Fruit fly (Drosophila melanogaster) whole organism, embryonic: Measurements from ENCODE around the gene jim.

ENCODE experiments used
- Aef1 ChIP-seq: fragments of 200-800 bp; sonication (Bioruptor generic); IDR thresholded peaks from 3 replicates; pipeline ENCODE4 v1.3.6; 2022; ENCODE audit warnings: missing biosample characterization, missing genetic modification characterization
- Antp ChIP-seq: fragments of 200-800 bp; sonication (Bioruptor generic); optimal IDR thresholded peaks from 3 replicates; lab custom pipeline; 2016; ENCODE audit warnings: missing biosample characterization, missing genetic modification characterization
- Asciz ChIP-seq: fragments of 200-800 bp; sonication (Bioruptor generic); optimal IDR thresholded peaks from 2 replicates; lab custom pipeline; 2017; ENCODE audit warnings: missing biosample characterization, mild to moderate bottlenecking, missing genetic modification characterization, missing genetic modification reagents
- CG10543 ChIP-seq: fragments of 200-800 bp; sonication (Bioruptor generic); optimal IDR thresholded peaks from 3 replicates; lab custom pipeline; 2017; ENCODE audit warnings: missing biosample characterization, mild to moderate bottlenecking, missing genetic modification characterization, moderate library complexity
- CG11398 ChIP-seq: fragments of 200-800 bp; sonication (Bioruptor generic); optimal IDR thresholded peaks from 2 replicates; lab custom pipeline; 2016; ENCODE audit warnings: missing biosample characterization, missing genetic modification characterization
- CG11696 ChIP-seq: fragments of 200-800 bp; sonication (Bioruptor generic); IDR thresholded peaks from 2 replicates; pipeline ENCODE4 v1.3.6; 2022; ENCODE audit warnings: missing biosample characterization, missing genetic modification characterization
- CG11723 ChIP-seq: fragments of 200-800 bp; sonication (Bioruptor generic); optimal IDR thresholded peaks from 2 replicates; lab custom pipeline; 2017; ENCODE audit warnings: missing biosample characterization, mild to moderate bottlenecking, missing genetic modification characterization
- CG12155 ChIP-seq: fragments of 200-800 bp; sonication (Bioruptor generic); optimal IDR thresholded peaks from 3 replicates; lab custom pipeline; 2016; ENCODE audit warnings: missing biosample characterization, missing genetic modification characterization
- CG13287 ChIP-seq: fragments of 200-800 bp; sonication (Bioruptor generic); IDR thresholded peaks from 2 replicates; pipeline ENCODE4 v1.3.6; 2022; ENCODE audit warnings: missing biosample characterization, missing genetic modification characterization; ENCODE audit not compliant: partially characterized antibody
- CG13894 ChIP-seq: fragments of 200-800 bp; sonication (Bioruptor generic); optimal IDR thresholded peaks from 3 replicates; lab custom pipeline; 2018; ENCODE audit warnings: missing biosample characterization, mild to moderate bottlenecking, missing genetic modification characterization, moderate library complexity
- CG14860 ChIP-seq: fragments of 200-800 bp; sonication (Bioruptor generic); IDR thresholded peaks from 3 replicates; pipeline ENCODE4 v1.3.6; 2022; ENCODE audit warnings: missing biosample characterization, missing genetic modification characterization; ENCODE audit not compliant: partially characterized antibody
- CG15601 ChIP-seq: fragments of 200-800 bp; sonication (Bioruptor generic); optimal IDR thresholded peaks from 3 replicates; lab custom pipeline; 2019; ENCODE audit warnings: missing biosample characterization, mild to moderate bottlenecking, missing genetic modification characterization, moderate library complexity
- CG1602 ChIP-seq: fragments of 200-800 bp; sonication (Bioruptor generic); optimal IDR thresholded peaks from 3 replicates; lab custom pipeline; 2016; ENCODE audit warnings: missing biosample characterization, missing genetic modification characterization
- CG17912 ChIP-seq: fragments of 200-800 bp; sonication (Bioruptor generic); optimal IDR thresholded peaks from 2 replicates; lab custom pipeline; 2018; ENCODE audit warnings: missing biosample characterization, mild to moderate bottlenecking, missing genetic modification characterization
- CG30431 ChIP-seq: fragments of 200-800 bp; sonication (Bioruptor generic); optimal IDR thresholded peaks from 2 replicates; lab custom pipeline; 2017; ENCODE audit warnings: missing biosample characterization, missing genetic modification characterization
- CG3281 ChIP-seq: fragments of 200-800 bp; sonication (Bioruptor generic); optimal IDR thresholded peaks from 3 replicates; lab custom pipeline; 2017; ENCODE audit warnings: missing biosample characterization, mild to moderate bottlenecking, missing genetic modification characterization
- CG34376 ChIP-seq: fragments of 200-800 bp; sonication (Bioruptor generic); optimal IDR thresholded peaks from 2 replicates; lab custom pipeline; 2018; ENCODE audit warnings: missing biosample characterization, mild to moderate bottlenecking, missing genetic modification characterization
- CG6272 ChIP-seq: fragments of 200-800 bp; sonication (Bioruptor generic); IDR thresholded peaks from 2 replicates; pipeline ENCODE4 v1.3.6; 2022; ENCODE audit warnings: missing biosample characterization, missing genetic modification characterization
- CG8765 ChIP-seq: fragments of 200-800 bp; sonication (Bioruptor generic); IDR thresholded peaks from 2 replicates; pipeline ENCODE4 v1.3.6; 2022; ENCODE audit warnings: missing biosample characterization, missing genetic modification characterization
- CG9727 ChIP-seq: fragments of 200-800 bp; sonication (Bioruptor generic); optimal IDR thresholded peaks from 3 replicates; lab custom pipeline; 2017; ENCODE audit warnings: missing biosample characterization, mild to moderate bottlenecking, missing genetic modification characterization
- CG9797 ChIP-seq: fragments of 200-800 bp; sonication (Bioruptor generic); optimal IDR thresholded peaks from 3 replicates; lab custom pipeline; 2018; ENCODE audit warnings: missing biosample characterization, mild to moderate bottlenecking, missing genetic modification characterization
- CG9817 ChIP-seq: fragments of 200-800 bp; sonication (Bioruptor generic); optimal IDR thresholded peaks from 2 replicates; lab custom pipeline; 2018; ENCODE audit warnings: missing biosample characterization, mild to moderate bottlenecking, missing genetic modification characterization, moderate library complexity
- CHES-1-like ChIP-seq: fragments of 200-800 bp; sonication (Bioruptor generic); optimal IDR thresholded peaks from 2 replicates; lab custom pipeline; 2016; ENCODE audit warnings: missing biosample characterization, missing genetic modification characterization
- Dfd ChIP-seq, 2 experiments: fragments of >200 bp; optimal IDR thresholded peaks; 2 replicates each; lab custom pipeline; 2017; ENCODE audit warnings: missing biosample characterization in 2 of 2, missing genetic modification characterization in 2 of 2
- Dll ChIP-seq: fragments of 200-800 bp; sonication (Bioruptor generic); IDR thresholded peaks from 4 replicates; pipeline ENCODE4 v1.3.6; 2022; ENCODE audit warnings: missing biosample characterization, missing genetic modification characterization; ENCODE audit not compliant: partially characterized antibody
- Drgx ChIP-seq: fragments of 200-800 bp; sonication (Bioruptor generic); IDR thresholded peaks from 2 replicates; pipeline ENCODE4 v1.3.6; 2022; ENCODE audit warnings: missing biosample characterization, missing genetic modification characterization
- Gsc ChIP-seq: fragments of 200-800 bp; sonication (Bioruptor generic); IDR thresholded peaks from 2 replicates; pipeline ENCODE4 v1.3.6; 2022; ENCODE audit warnings: missing biosample characterization, missing genetic modification characterization
- HLH3B ChIP-seq: fragments of 200-800 bp; sonication (Bioruptor generic); IDR thresholded peaks from 2 replicates; pipeline ENCODE4 v1.3.6; 2022; ENCODE audit warnings: missing biosample characterization, missing genetic modification characterization
- Jarid2 ChIP-seq: fragments of 200-800 bp; sonication (Bioruptor generic); optimal IDR thresholded peaks from 3 replicates; lab custom pipeline; 2017; ENCODE audit warnings: mild to moderate bottlenecking, missing biosample characterization, missing genetic modification reagents, missing genetic modification characterization
- Lim3 ChIP-seq: fragments of 200-800 bp; sonication (Bioruptor generic); IDR thresholded peaks from 2 replicates; pipeline ENCODE4 v1.3.6; 2022; ENCODE audit warnings: missing biosample characterization, missing genetic modification characterization
- NFAT ChIP-seq: fragments of 200-800 bp; sonication (Bioruptor generic); IDR thresholded peaks from 2 replicates; pipeline ENCODE4 v1.3.6; 2022; ENCODE audit warnings: missing biosample characterization, missing genetic modification characterization
- NfI ChIP-seq: fragments of 200-800 bp; sonication (Bioruptor generic); optimal IDR thresholded peaks from 3 replicates; lab custom pipeline; 2018; ENCODE audit warnings: missing biosample characterization, mild to moderate bottlenecking, missing genetic modification characterization, moderate library complexity
- Xrp1 ChIP-seq: fragments of 200-800 bp; sonication (Bioruptor generic); IDR thresholded peaks from 2 replicates; pipeline ENCODE4 v1.3.6; 2022; ENCODE audit warnings: missing biosample characterization, missing genetic modification characterization
- bsh ChIP-seq, 2 experiments: fragments of 200-800 bp; sonication (Bioruptor generic); optimal IDR thresholded peaks; 2 replicates each; lab custom pipeline; 2017 to 2018; ENCODE audit warnings: mild to moderate bottlenecking in 2 of 2, missing biosample characterization in 2 of 2, missing genetic modification characterization in 2 of 2, moderate library complexity in 1 of 2
- croc ChIP-seq: fragments of 200-800 bp; sonication (Bioruptor generic); conservative IDR thresholded peaks from 3 replicates; pipeline ENCODE4 v1.3.6; 2022; ENCODE audit warnings: missing biosample characterization, missing genetic modification characterization
- en ChIP-seq: fragments of 200-800 bp; sonication (Bioruptor generic); optimal IDR thresholded peaks from 2 replicates; lab custom pipeline; 2016; ENCODE audit warnings: missing biosample characterization, missing genetic modification characterization
- gcm ChIP-seq: fragments of 200-800 bp; sonication (Bioruptor generic); optimal IDR thresholded peaks from 2 replicates; lab custom pipeline; 2019; ENCODE audit warnings: missing biosample characterization, mild to moderate bottlenecking, missing genetic modification characterization, moderate library complexity
- gcm2 ChIP-seq: fragments of 200-800 bp; sonication (Bioruptor generic); optimal IDR thresholded peaks from 2 replicates; lab custom pipeline; 2016; ENCODE audit warnings: missing biosample characterization, missing genetic modification characterization
- gfzf ChIP-seq: fragments of 200-800 bp; sonication (Bioruptor generic); optimal IDR thresholded peaks from 2 replicates; lab custom pipeline; 2016; ENCODE audit warnings: missing biosample characterization, mild to moderate bottlenecking, missing genetic modification characterization, moderate library complexity
- kah ChIP-seq: fragments of 200-800 bp; sonication (Bioruptor generic); optimal IDR thresholded peaks from 2 replicates; lab custom pipeline; 2018; ENCODE audit warnings: missing biosample characterization, mild to moderate bottlenecking, missing genetic modification characterization
- kni ChIP-seq: fragments of 200-800 bp; sonication (Bioruptor generic); optimal IDR thresholded peaks from 3 replicates; lab custom pipeline; 2017; ENCODE audit warnings: mild to moderate bottlenecking, missing biosample characterization, missing genetic modification reagents, missing genetic modification characterization
- otp ChIP-seq: fragments of 200-800 bp; sonication (Bioruptor generic); IDR thresholded peaks from 3 replicates; pipeline ENCODE4, ENCODE4 v1.3.6; 2022; ENCODE audit warnings: missing biosample characterization, missing genetic modification characterization
- pb ChIP-seq: fragments of 200-800 bp; sonication (Bioruptor generic); optimal IDR thresholded peaks from 3 replicates; lab custom pipeline; 2016; ENCODE audit warnings: missing biosample characterization, missing genetic modification characterization
- pita ChIP-seq: fragments of 200-800 bp; sonication (Bioruptor generic); optimal IDR thresholded peaks from 2 replicates; lab custom pipeline; 2017; ENCODE audit warnings: missing biosample characterization, mild to moderate bottlenecking, missing genetic modification characterization
- scrt ChIP-seq: fragments of 200-800 bp; sonication (Bioruptor generic); optimal IDR thresholded peaks from 2 replicates; lab custom pipeline; 2018; ENCODE audit warnings: missing biosample characterization, mild to moderate bottlenecking, missing genetic modification characterization, moderate library complexity
- vfl ChIP-seq: fragments of 200-800 bp; sonication (Bioruptor generic); optimal IDR thresholded peaks from 2 replicates; lab custom pipeline; 2016; ENCODE audit warnings: missing biosample characterization, missing genetic modification characterization
- wor ChIP-seq: fragments of 200-800 bp; sonication (Bioruptor generic); IDR thresholded peaks from 2 replicates; pipeline ENCODE4 v1.3.6; 2022; ENCODE audit warnings: missing biosample characterization, missing genetic modification characterization
- z ChIP-seq: fragments of 200-800 bp; sonication (Bioruptor generic); IDR thresholded peaks from 3 replicates; pipeline ENCODE4 v1.3.6; 2022; ENCODE audit warnings: missing biosample characterization, missing genetic modification characterization

The jim gene

dm6 chr3L:22863367-22864078 lies 28.5 kb upstream of the jim start, which contains the start of gene CG33169 (continued):
- peak; percentile 85 for TF ChIP-seq CG11398 (GFP tag; lab: Kevin White, UChicago)
- TF ChIP-seq CG12155, result peak; percentile 98
- peak in 1 of 2 experiments; percentile 62 for TF ChIP-seq bsh (GFP tag; optimal IDR thresholded peaks at IDR 0.05; lab: Kevin White, UChicago)
- TF ChIP-seq CG10543 (GFP tag; lab: Kevin White, UChicago), result peak; percentile 96
- peak; percentile 67 for TF ChIP-seq CG1602 (GFP tag; lab: Kevin White, UChicago)
- TF ChIP-seq vfl, result peak; percentile 93
- peak; percentile 92 for TF ChIP-seq CG9817 (tag; lab: Kevin White, UChicago)
- peak; percentile 80 for TF ChIP-seq gcm2 (GFP tag; lab: Kevin White, UChicago)
- TF ChIP-seq kah (GFP tag; lab: Kevin White, UChicago), result peak; percentile 98
- peak; percentile 73 for TF ChIP-seq otp
- peak; percentile 51 for TF ChIP-seq gfzf (GFP tag; lab: Kevin White, UChicago)
- TF ChIP-seq Lim3 (GFP tag; lab: Robert Waterston, UW), result 0 out of 2 replicates have a peak, but pooled peaks have one; percentile 24
- peak; percentile 41; the same call in 1 of the 2 replicates for TF ChIP-seq Drgx (GFP tag; lab: Robert Waterston, UW)
- TF ChIP-seq pb (GFP tag; lab: Kevin White, UChicago), result peak; percentile 79
- peak; percentile 90 for TF ChIP-seq CG17912
- TF ChIP-seq CG9727 (GFP tag; lab: Kevin White, UChicago), result peak; percentile 55
- peak; percentile 50 for TF ChIP-seq CG9797 (GFP tag; lab: Kevin White, UChicago)
- peak; percentile 79 for TF ChIP-seq CG30431 (GFP tag; lab: Kevin White, UChicago)
- TF ChIP-seq gcm (GFP tag; lab: Kevin White, UChicago), result peak; percentile 9
- peak; percentile 79 for TF ChIP-seq kni (GFP tag; lab: Kevin White, UChicago)
- peak; percentile 96 for TF ChIP-seq NFAT (GFP tag; lab: Robert Waterston, UW)
- TF ChIP-seq wor (GFP tag; lab: Robert Waterston, UW), result no peak
- TF ChIP-seq Aef1 (GFP tag; lab: Robert Waterston, UW), result peak; percentile 89
- peak; percentile 83 for TF ChIP-seq CG34376 (GFP tag; lab: Kevin White, UChicago)
- peak; percentile 69 for TF ChIP-seq CG3281 (GFP tag; lab: Kevin White, UChicago)
- TF ChIP-seq Gsc (GFP tag; lab: Robert Waterston, UW), result no peak; the same call in 1 of the 2 replicates
- peak; percentile 74 for TF ChIP-seq Jarid2 (GFP tag; lab: Kevin White, UChicago)
- TF ChIP-seq CG13894 (tag; lab: Kevin White, UChicago), result peak; percentile 93
- peak; percentile 57; the same call in 1 of the 2 replicates for TF ChIP-seq CG6272 (GFP tag; lab: Robert Waterston, UW)
- peak; percentile 56 for TF ChIP-seq CG11723 (GFP tag; lab: Kevin White, UChicago)
- peak; percentile 61; the same call in 2 of the 4 replicates for TF ChIP-seq Dll
- peak; percentile 46 for TF ChIP-seq en (GFP tag; lab: Kevin White, UChicago)
- peak; percentile 65; the same call in 1 of the 2 replicates for TF ChIP-seq HLH3B (GFP tag; lab: Robert Waterston, UW)
- TF ChIP-seq scrt (GFP tag; lab: Kevin White, UChicago), result peak; percentile 100
- peak; percentile 56; the same call in 2 of the 3 replicates for TF ChIP-seq croc (GFP tag; lab: Robert Waterston, UW)
- TF ChIP-seq z, result no peak
- TF ChIP-seq CG14860, result 0 out of 3 replicates have a peak, but pooled peaks have one; percentile 44
- no peak for TF ChIP-seq CG11696
- peak; percentile 79 for TF ChIP-seq CG8765 (GFP tag; lab: Robert Waterston, UW)
- peak; percentile 93 for TF ChIP-seq Antp (GFP tag; lab: Kevin White, UChicago)
- peak; percentile 74 for TF ChIP-seq CG13287 (GFP tag; lab: Robert Waterston, UW)
- TF ChIP-seq pita, result no peak
- peak; percentile 95 for TF ChIP-seq CHES-1-like
- peak; percentile 80 for TF ChIP-seq CG15601 (tag; lab: Kevin White, UChicago)
- peak; percentile 70 for TF ChIP-seq Xrp1 (GFP tag; lab: Robert Waterston, UW)
- peak; percentile 90 for TF ChIP-seq NfI (GFP tag; lab: Kevin White, UChicago)
- peak; percentile 49 for TF ChIP-seq Asciz (GFP tag; lab: Kevin White, UChicago)
- TF ChIP-seq Dfd (GFP tag; optimal IDR thresholded peaks at IDR 0.05; lab: Kevin White, UChicago), result no peak
